Fruit fly (Drosophila melanogaster): ENCODE data around the gene CG34462.

DNA sequence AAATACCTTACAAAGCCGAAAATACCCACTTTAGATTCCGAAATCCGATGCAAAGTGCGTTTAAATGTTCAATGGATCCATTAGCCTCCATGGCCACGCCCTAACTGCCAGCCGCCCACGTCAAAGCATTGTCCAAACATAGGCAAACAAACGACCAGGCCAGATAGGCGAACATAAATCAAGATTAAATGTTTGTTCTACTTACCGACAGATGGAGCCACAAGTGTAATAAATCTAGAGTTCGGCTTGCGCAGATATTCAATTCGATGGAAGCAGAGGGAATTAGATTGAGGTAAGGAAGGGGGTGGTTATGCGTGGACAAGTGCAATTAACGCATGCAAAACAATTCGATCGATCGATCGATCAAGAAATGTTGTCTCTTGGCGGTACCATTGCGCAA is 4.6 kb upstream of the CG34462 start:
- peak; percentile 69 to 78 for TF ChIP-seq CTCF (optimal IDR thresholded peaks at IDR 0.05)
- no peak for TF ChIP-seq CG8478 (optimal IDR thresholded peaks at IDR 0.05)

All from S2 (cell line).